Worm (Caenorhabditis elegans) whole organism, L3 larva: ENCODE data around the gene F35F10.14.

Experiments used
- R02D3.7 ChIP-seq: fragments of 150-350 bp; optimal IDR thresholded peaks from 2 replicates; lab custom pipeline; 2014; ENCODE audit warnings: missing biosample characterization, missing genetic modification characterization
- elt-2 ChIP-seq: sonication (generic microtip); optimal IDR thresholded peaks from 2 replicates; lab custom pipeline; 2016; ENCODE audit warnings: missing genetic modification reagents, mild to moderate bottlenecking, missing genetic modification characterization, missing compliant biosample characterization
- eor-1 ChIP-seq, 2 experiments: fragments of 150-350 bp; optimal IDR thresholded peaks; 2 replicates each; lab custom pipeline; 2014 to 2018; ENCODE audit warnings: missing biosample characterization in 2 of 2, missing genetic modification characterization in 2 of 2
- fkh-10 ChIP-seq: sonication (generic microtip); optimal IDR thresholded peaks from 2 replicates; lab custom pipeline; 2017; ENCODE audit warnings: missing biosample characterization, missing genetic modification reagents, missing genetic modification characterization
- fkh-2 ChIP-seq: fragments of 150-350 bp; optimal IDR thresholded peaks from 2 replicates; lab custom pipeline; 2014; ENCODE audit warnings: missing biosample characterization, missing genetic modification reagents, missing genetic modification characterization
- fos-1 ChIP-seq: fragments of 150-350 bp; optimal IDR thresholded peaks from 2 replicates; lab custom pipeline; 2014; ENCODE audit warnings: missing biosample characterization, missing genetic modification characterization
- lin-39 ChIP-seq: fragments of 150-350 bp; optimal IDR thresholded peaks from 2 replicates; lab custom pipeline; 2018; ENCODE audit warnings: missing biosample characterization, missing genetic modification reagents, missing genetic modification characterization
- nhr-11 ChIP-seq: fragments of 150-350 bp; optimal IDR thresholded peaks from 2 replicates; lab custom pipeline; 2014; ENCODE audit warnings: missing biosample characterization, missing genetic modification characterization

DNA sequence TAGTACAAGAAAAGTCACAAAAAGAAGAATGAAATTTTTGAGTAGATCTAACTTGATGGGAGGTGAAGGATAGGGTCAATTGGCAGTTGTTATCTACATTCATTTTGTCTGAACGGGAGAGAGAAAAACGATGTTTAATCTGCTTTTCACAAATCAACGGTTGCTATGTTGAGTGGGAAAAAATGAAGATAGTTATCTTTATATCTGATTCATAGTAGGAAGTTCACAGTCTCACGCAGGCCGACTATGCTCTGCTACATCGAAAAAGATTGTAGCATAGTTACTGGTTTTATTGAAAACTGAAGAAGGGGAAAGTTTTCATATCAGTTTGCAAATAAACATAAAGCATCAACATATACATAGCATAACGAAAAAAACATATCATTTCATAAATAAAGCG lies 35.6 kb upstream of the F35F10.14 start:
- TF ChIP-seq lin-39 (tag; lab: Kevin White, UChicago), result no peak
- no peak for TF ChIP-seq fkh-10 (GFP tag; lab: Kevin White, UChicago)
- TF ChIP-seq eor-1 (tag; optimal IDR thresholded peaks at IDR 0.05; lab: Kevin White, UChicago), result no peak
- TF ChIP-seq R02D3.7 (tag; lab: Kevin White, UChicago), result no peak
- TF ChIP-seq fos-1 (tag; lab: Kevin White, UChicago), result no peak
- TF ChIP-seq elt-2 (tag; lab: Kevin White, UChicago), result no peak
- TF ChIP-seq fkh-2, result no peak
- TF ChIP-seq nhr-11, result no peak
